Worm (Caenorhabditis elegans) whole organism, L2 larva: Measurements from ENCODE around the gene R160.5.

Source experiments
- ZK546.5 ChIP-seq: sonication (generic microtip); optimal IDR thresholded peaks from 2 replicates; lab custom pipeline; 2017; ENCODE audit warnings: missing biosample characterization, missing genetic modification characterization
- aly-2 ChIP-seq: fragments of 150-350 bp; optimal IDR thresholded peaks from 2 replicates; lab custom pipeline; 2014; ENCODE audit warnings: missing biosample characterization, missing genetic modification characterization
- ceh-82 ChIP-seq: fragments of 150-350 bp; optimal IDR thresholded peaks from 2 replicates; lab custom pipeline; 2014; ENCODE audit warnings: missing biosample characterization, missing genetic modification characterization
- lin-39 ChIP-seq: fragments of 150-350 bp; optimal IDR thresholded peaks from 2 replicates; lab custom pipeline; 2014; ENCODE audit warnings: missing biosample characterization, missing genetic modification reagents, missing genetic modification characterization
- nhr-21 ChIP-seq: fragments of 150-350 bp; optimal IDR thresholded peaks from 2 replicates; lab custom pipeline; 2014; ENCODE audit warnings: missing biosample characterization, missing genetic modification characterization
- nhr-23 ChIP-seq: fragments of 150-350 bp; optimal IDR thresholded peaks from 2 replicates; lab custom pipeline; 2014; ENCODE audit warnings: missing biosample characterization, missing genetic modification reagents, missing genetic modification characterization
- nhr-237 ChIP-seq: fragments of 150-350 bp; optimal IDR thresholded peaks from 2 replicates; lab custom pipeline; 2014; ENCODE audit warnings: missing biosample characterization, missing genetic modification characterization
- unc-62 ChIP-seq: fragments of 150-350 bp; optimal IDR thresholded peaks from 2 replicates; lab custom pipeline; 2014; ENCODE audit warnings: missing biosample characterization, missing genetic modification reagents, missing genetic modification characterization
- zag-1 ChIP-seq: fragments of 150-350 bp; optimal IDR thresholded peaks from 2 replicates; lab custom pipeline; 2014; ENCODE audit warnings: missing biosample characterization, missing genetic modification characterization
- ztf-11 ChIP-seq: sonication (generic microtip); optimal IDR thresholded peaks from 2 replicates; lab custom pipeline; 2017; ENCODE audit warnings: missing biosample characterization, missing genetic modification characterization
- ztf-4 ChIP-seq: fragments of 150-350 bp; optimal IDR thresholded peaks from 2 replicates; lab custom pipeline; 2014; ENCODE audit warnings: missing biosample characterization, missing genetic modification characterization

DNA sequence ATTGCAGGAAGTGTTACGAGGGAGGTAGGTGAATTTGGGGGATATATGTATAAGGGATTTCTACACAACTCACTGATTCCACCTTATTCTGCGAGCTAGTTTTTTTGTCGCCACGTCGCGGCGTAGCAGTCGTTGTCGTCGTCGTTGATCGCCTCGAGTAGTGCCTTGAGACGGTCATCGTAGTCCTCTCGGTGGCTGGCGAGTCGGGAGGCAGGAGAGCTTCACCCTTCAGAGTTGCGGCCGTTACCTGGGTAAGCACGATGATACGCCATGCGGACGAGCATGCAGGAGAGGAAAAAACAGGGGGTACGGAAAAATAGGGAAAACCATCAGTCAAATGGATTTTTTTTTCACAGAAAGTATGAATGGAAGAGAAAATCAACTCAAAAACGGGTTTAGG lies 42.5 kb upstream of the R160.5 start:
- TF ChIP-seq ztf-11 (tag; lab: Kevin White, UChicago), result no peak
- no peak for TF ChIP-seq ceh-82 (tag; lab: Kevin White, UChicago)
- TF ChIP-seq nhr-237 (tag; lab: Kevin White, UChicago), result no peak
- TF ChIP-seq unc-62 (GFP tag; lab: Kevin White, UChicago), result no peak
- TF ChIP-seq nhr-23 (tag; lab: Kevin White, UChicago), result no peak
- TF ChIP-seq ztf-4 (tag; lab: Kevin White, UChicago), result no peak
- no peak for TF ChIP-seq lin-39 (tag; lab: Kevin White, UChicago)
- TF ChIP-seq nhr-21 (tag; lab: Kevin White, UChicago), result no peak
- TF ChIP-seq aly-2 (tag; lab: Kevin White, UChicago), result no peak
- TF ChIP-seq ZK546.5 (tag; lab: Kevin White, UChicago), result no peak
- no peak for TF ChIP-seq zag-1 (tag; lab: Kevin White, UChicago)
